Fruit fly (Drosophila melanogaster): ENCODE measurements around the gene CG31446.

The CG31446 gene

DNA sequence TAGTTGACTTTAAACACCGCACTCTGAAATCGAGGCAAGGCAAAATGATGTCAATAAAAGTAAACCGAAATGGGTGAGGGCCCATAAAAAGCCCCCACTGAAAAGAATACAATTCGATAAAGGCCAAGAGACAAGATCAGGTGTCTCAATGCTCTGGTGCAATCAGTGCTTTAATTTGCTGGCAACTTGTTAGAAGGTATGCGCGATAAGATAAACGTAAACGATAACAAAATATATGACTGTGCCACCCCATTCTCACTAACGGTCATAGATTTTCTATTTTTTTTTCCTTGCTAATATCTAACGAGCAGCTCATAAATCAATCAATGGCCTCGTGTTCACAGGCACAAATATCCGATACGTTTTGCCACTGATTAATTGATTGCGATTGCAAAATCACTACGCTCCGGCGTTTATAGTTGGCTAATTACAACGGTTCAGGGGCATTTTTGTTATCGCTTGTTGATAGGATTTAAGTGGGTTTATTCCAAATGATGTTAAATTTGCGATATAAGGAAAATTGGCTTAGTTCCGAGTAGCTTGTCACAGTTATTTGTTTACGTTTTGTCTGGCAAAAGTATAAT is 3.7 kb downstream of the CG31446 start:
- peak; percentile 66 for TF ChIP-seq gro (GFP tag; optimal IDR thresholded peaks at IDR 0.05)
- TF ChIP-seq CG12071 (GFP tag; optimal IDR thresholded peaks at IDR 0.05), result peak; percentile 9
- TF ChIP-seq Dbx (GFP tag; IDR thresholded peaks at IDR 0.05), result no peak
- TF ChIP-seq Vsx1 (GFP tag; optimal IDR thresholded peaks at IDR 0.05), result peak; percentile 79
- TF ChIP-seq CG34376 (GFP tag; optimal IDR thresholded peaks at IDR 0.05), result peak; percentile 88
- no peak for TF ChIP-seq prd (optimal IDR thresholded peaks at IDR 0.05)
- no peak for TF ChIP-seq prd (GFP tag; IDR thresholded peaks at IDR 0.05)
- TF ChIP-seq ATbp (GFP tag; optimal IDR thresholded peaks at IDR 0.05), result no peak
- no peak for TF ChIP-seq zf30C (GFP tag; optimal IDR thresholded peaks at IDR 0.05)
- no peak for TF ChIP-seq Ravus (GFP tag; IDR thresholded peaks at IDR 0.05)
- peak; percentile 38 for TF ChIP-seq CG18599 (GFP tag; optimal IDR thresholded peaks at IDR 0.05)
- no peak for TF ChIP-seq Tbp (GFP tag; optimal IDR thresholded peaks at IDR 0.05)
- no peak for TF ChIP-seq Rfx (GFP tag; IDR thresholded peaks at IDR 0.05)
- peak; percentile 8 for TF ChIP-seq sqz (GFP tag; optimal IDR thresholded peaks at IDR 0.05)
- TF ChIP-seq Xrp1 (GFP tag; IDR thresholded peaks at IDR 0.05), result no peak
- TF ChIP-seq odd (GFP tag; optimal IDR thresholded peaks at IDR 0.05), result no peak
- peak; percentile 96 for TF ChIP-seq mirr (GFP tag; optimal IDR thresholded peaks at IDR 0.05)
- TF ChIP-seq dati (GFP tag; IDR thresholded peaks at IDR 0.05), result no peak
- TF ChIP-seq Side (GFP tag; optimal IDR thresholded peaks at IDR 0.05), result no peak
- TF ChIP-seq tll (GFP tag; optimal IDR thresholded peaks at IDR 0.05), result no peak
- TF ChIP-seq CG3281 (GFP tag; optimal IDR thresholded peaks at IDR 0.05), result peak; percentile 34
- no peak for TF ChIP-seq ato (GFP tag; IDR thresholded peaks at IDR 0.05; ENCODE audit: partially characterized antibody)
- no peak for TF ChIP-seq scrt (GFP tag; optimal IDR thresholded peaks at IDR 0.05)
- TF ChIP-seq Ets65A (GFP tag), result no peak
- TF ChIP-seq pros (GFP tag; optimal IDR thresholded peaks at IDR 0.05), result no peak
- TF ChIP-seq Hey (tag; optimal IDR thresholded peaks at IDR 0.05), result peak; percentile 6
- TF ChIP-seq exex (tag; optimal IDR thresholded peaks at IDR 0.05), result peak; percentile 98
- peak; percentile 78 for TF ChIP-seq sd (tag; optimal IDR thresholded peaks at IDR 0.05)
- TF ChIP-seq cwo (GFP tag; optimal IDR thresholded peaks at IDR 0.05), result peak; percentile 33
- TF ChIP-seq bigmax (GFP tag; optimal IDR thresholded peaks at IDR 0.05), result no peak
- TF ChIP-seq CG8924 (tag; optimal IDR thresholded peaks at IDR 0.05), result no peak
- peak; percentile 28 for TF ChIP-seq CG2678 (tag; optimal IDR thresholded peaks at IDR 0.05)
- TF ChIP-seq kni (GFP tag; optimal IDR thresholded peaks at IDR 0.05), result no peak
- no peak for TF ChIP-seq org-1 (GFP tag; optimal IDR thresholded peaks at IDR 0.05)
- TF ChIP-seq NFAT (GFP tag; IDR thresholded peaks at IDR 0.05), result no peak
- no peak for TF ChIP-seq CG15696 (tag; optimal IDR thresholded peaks at IDR 0.05)
- peak; percentile 52; the same call in 1 of the 2 replicates for TF ChIP-seq Lim3 (GFP tag; IDR thresholded peaks at IDR 0.05)
- peak; percentile 30 for TF ChIP-seq HHEX (GFP tag; optimal IDR thresholded peaks at IDR 0.05)
- peak; percentile 1 for TF ChIP-seq CG15514 (GFP tag; optimal IDR thresholded peaks at IDR 0.05)
- peak; percentile 36 for TF ChIP-seq CG10543 (GFP tag; optimal IDR thresholded peaks at IDR 0.05)
- no peak for TF ChIP-seq CG33557 (GFP tag; optimal IDR thresholded peaks at IDR 0.05)
- peak; percentile 10 for TF ChIP-seq Med (GFP tag)
- no peak for TF ChIP-seq sens (GFP tag)
- peak; percentile 92 for TF ChIP-seq grn (GFP tag; optimal IDR thresholded peaks at IDR 0.05)
- TF ChIP-seq BtbVII (GFP tag; optimal IDR thresholded peaks at IDR 0.05), result peak; percentile 10
- peak; percentile 75 for TF ChIP-seq sug (tag; optimal IDR thresholded peaks at IDR 0.05)
- no peak for TF ChIP-seq CG8765 (GFP tag; IDR thresholded peaks at IDR 0.05)
- TF ChIP-seq HmgZ (tag; optimal IDR thresholded peaks at IDR 0.05), result peak; percentile 5
- TF ChIP-seq luna (GFP tag; optimal IDR thresholded peaks at IDR 0.05), result no peak
- no peak for TF ChIP-seq bab2 (GFP tag; optimal IDR thresholded peaks at IDR 0.05)

Data from whole organism, embryonic.